Fruit fly (Drosophila melanogaster) whole organism, embryonic: Measurements from ENCODE around the gene CG31663.

Source experiments
- Adf1 ChIP-seq: fragments of 200-800 bp; sonication (Bioruptor generic); IDR thresholded peaks from 2 replicates; pipeline ENCODE4 v1.3.6; 2022; ENCODE audit warnings: missing biosample characterization, missing genetic modification characterization
- Atf6 ChIP-seq: fragments of 200-800 bp; sonication (Bioruptor generic); IDR thresholded peaks from 2 replicates; pipeline ENCODE4 v1.3.6; 2022; ENCODE audit warnings: missing biosample characterization, missing genetic modification characterization
- BtbVII ChIP-seq: fragments of 200-800 bp; sonication (Bioruptor generic); optimal IDR thresholded peaks from 3 replicates; lab custom pipeline; 2017; ENCODE audit warnings: missing biosample characterization, mild to moderate bottlenecking, missing genetic modification characterization
- CG10366 ChIP-seq: fragments of 200-800 bp; sonication (Bioruptor generic); IDR thresholded peaks from 2 replicates; pipeline ENCODE4 v1.3.6; 2022; ENCODE audit warnings: missing biosample characterization, missing genetic modification characterization
- CG11398 ChIP-seq: fragments of 200-800 bp; sonication (Bioruptor generic); optimal IDR thresholded peaks from 2 replicates; lab custom pipeline; 2016; ENCODE audit warnings: missing biosample characterization, missing genetic modification characterization
- CG11456 ChIP-seq: fragments of 200-800 bp; sonication (Bioruptor generic); IDR thresholded peaks from 3 replicates; pipeline ENCODE4 v1.3.6; 2022; ENCODE audit warnings: missing biosample characterization, missing genetic modification characterization
- CG12236 ChIP-seq: fragments of 200-800 bp; sonication (Bioruptor generic); optimal IDR thresholded peaks from 2 replicates; lab custom pipeline; 2016; ENCODE audit warnings: missing biosample characterization, missing genetic modification characterization
- CG13287 ChIP-seq: fragments of 200-800 bp; sonication (Bioruptor generic); IDR thresholded peaks from 2 replicates; pipeline ENCODE4 v1.3.6; 2022; ENCODE audit warnings: missing biosample characterization, missing genetic modification characterization; ENCODE audit not compliant: partially characterized antibody
- CG13624 ChIP-seq: fragments of 200-800 bp; sonication (Bioruptor generic); optimal IDR thresholded peaks from 2 replicates; lab custom pipeline; 2016; ENCODE audit warnings: missing biosample characterization, missing genetic modification characterization
- CG14965 ChIP-seq: fragments of 200-800 bp; sonication (Bioruptor generic); optimal IDR thresholded peaks from 2 replicates; lab custom pipeline; 2016; ENCODE audit warnings: missing biosample characterization, missing genetic modification characterization, borderline replicate concordance
- CG15011 ChIP-seq: fragments of 200-800 bp; sonication (Bioruptor generic); optimal IDR thresholded peaks from 3 replicates; lab custom pipeline; 2018; ENCODE audit warnings: missing biosample characterization, mild to moderate bottlenecking, missing genetic modification characterization
- CG1529 ChIP-seq: fragments of 200-800 bp; sonication (Bioruptor generic); optimal IDR thresholded peaks from 3 replicates; lab custom pipeline; 2018; ENCODE audit warnings: missing biosample characterization, missing genetic modification characterization
- CG17328 ChIP-seq: fragments of 200-800 bp; sonication (Bioruptor generic); IDR thresholded peaks from 2 replicates; pipeline ENCODE4 v1.3.6; 2022; ENCODE audit warnings: missing biosample characterization, missing genetic modification characterization
- CG17568 ChIP-seq: fragments of 200-800 bp; sonication (Bioruptor generic); optimal IDR thresholded peaks from 2 replicates; lab custom pipeline; 2018; ENCODE audit warnings: missing biosample characterization, mild to moderate bottlenecking, missing genetic modification characterization, moderate library complexity
- CG1792 ChIP-seq: fragments of 200-800 bp; sonication (Bioruptor generic); optimal IDR thresholded peaks from 2 replicates; lab custom pipeline; 2016; ENCODE audit warnings: missing biosample characterization, missing genetic modification characterization
- CG18011 ChIP-seq: fragments of 200-800 bp; sonication (Bioruptor generic); optimal IDR thresholded peaks from 2 replicates; lab custom pipeline; 2017; ENCODE audit warnings: missing biosample characterization, missing genetic modification characterization, mild to moderate bottlenecking, moderate library complexity, missing genotype
- CG31224 ChIP-seq: fragments of 200-800 bp; sonication (Bioruptor generic); IDR thresholded peaks from 2 replicates; pipeline ENCODE4 v1.3.6; 2022; ENCODE audit warnings: missing biosample characterization, missing genetic modification characterization
- CG3407 ChIP-seq: fragments of 200-800 bp; sonication (Bioruptor generic); optimal IDR thresholded peaks from 2 replicates; lab custom pipeline; 2018; ENCODE audit warnings: missing biosample characterization, mild to moderate bottlenecking, missing genetic modification characterization
- CG4424 ChIP-seq: fragments of 200-800 bp; sonication (Bioruptor generic); optimal IDR thresholded peaks from 3 replicates; lab custom pipeline; 2016; ENCODE audit warnings: missing biosample characterization, missing genetic modification characterization
- CG5180 ChIP-seq: fragments of 200-800 bp; sonication (Bioruptor generic); optimal IDR thresholded peaks from 3 replicates; lab custom pipeline; 2017; ENCODE audit warnings: missing biosample characterization, missing genetic modification characterization, mild to moderate bottlenecking, moderate library complexity, missing genetic modification reagents
- CG7357 ChIP-seq: fragments of 200-800 bp; sonication (Bioruptor generic); IDR thresholded peaks from 3 replicates; pipeline ENCODE4 v1.3.6; 2022; ENCODE audit warnings: missing biosample characterization, missing genetic modification characterization
- CG7372 ChIP-seq: fragments of 200-800 bp; sonication (Bioruptor generic); IDR thresholded peaks from 2 replicates; pipeline ENCODE4 v1.3.6; 2022; ENCODE audit warnings: missing biosample characterization, missing genetic modification characterization
- CG7786 ChIP-seq: fragments of 200-800 bp; sonication (Bioruptor generic); optimal IDR thresholded peaks from 2 replicates; lab custom pipeline; 2016; ENCODE audit warnings: missing biosample characterization, missing genetic modification characterization
- CG7839 ChIP-seq: fragments of 200-800 bp; sonication (Bioruptor generic); optimal IDR thresholded peaks from 3 replicates; lab custom pipeline; 2018; ENCODE audit warnings: missing biosample characterization, mild to moderate bottlenecking, missing genetic modification characterization, moderate library complexity
- CG9876 ChIP-seq: fragments of 200-800 bp; sonication (Bioruptor generic); optimal IDR thresholded peaks from 2 replicates; lab custom pipeline; 2016; ENCODE audit warnings: missing biosample characterization, missing genetic modification characterization
- CHES-1-like ChIP-seq: fragments of 200-800 bp; sonication (Bioruptor generic); optimal IDR thresholded peaks from 2 replicates; lab custom pipeline; 2016; ENCODE audit warnings: missing biosample characterization, missing genetic modification characterization
- Dip3 ChIP-seq: fragments of 200-800 bp; sonication (Bioruptor generic); optimal IDR thresholded peaks from 3 replicates; lab custom pipeline; 2016; ENCODE audit warnings: missing biosample characterization, missing genetic modification characterization
- Ets97D ChIP-seq: fragments of 200-800 bp; sonication (Bioruptor generic); optimal IDR thresholded peaks from 3 replicates; lab custom pipeline; 2016; ENCODE audit warnings: missing biosample characterization, missing genetic modification characterization
- Hmx ChIP-seq: fragments of 200-800 bp; sonication (Bioruptor generic); optimal IDR thresholded peaks from 2 replicates; lab custom pipeline; 2016; ENCODE audit warnings: missing biosample characterization, missing genetic modification characterization
- Lim3 ChIP-seq: fragments of 200-800 bp; sonication (Bioruptor generic); IDR thresholded peaks from 2 replicates; pipeline ENCODE4 v1.3.6; 2022; ENCODE audit warnings: missing biosample characterization, missing genetic modification characterization
- Mad ChIP-seq: fragments of 200-800 bp; sonication (Bioruptor generic); optimal IDR thresholded peaks from 2 replicates; lab custom pipeline; 2016; ENCODE audit warnings: missing biosample characterization, missing genetic modification characterization
- Myb ChIP-seq: fragments of 200-800 bp; sonication (Bioruptor generic); optimal IDR thresholded peaks from 2 replicates; lab custom pipeline; 2016; ENCODE audit warnings: missing biosample characterization, missing genetic modification characterization
- Nf-YC ChIP-seq: fragments of 200-800 bp; optimal IDR thresholded peaks from 3 replicates; lab custom pipeline; 2019; ENCODE audit warnings: missing biosample characterization, mild to moderate bottlenecking, missing genetic modification characterization, moderate library complexity
- Sox100B ChIP-seq: fragments of 200-800 bp; sonication (Bioruptor generic); optimal IDR thresholded peaks from 3 replicates; lab custom pipeline; 2018; ENCODE audit warnings: missing biosample characterization, mild to moderate bottlenecking, missing genetic modification characterization
- Usf ChIP-seq: fragments of 200-800 bp; sonication (Bioruptor generic); optimal IDR thresholded peaks from 2 replicates; lab custom pipeline; 2017; ENCODE audit warnings: missing genotype, missing biosample characterization, missing genetic modification characterization
- ab ChIP-seq: fragments of 200-800 bp; sonication (Bioruptor generic); optimal IDR thresholded peaks from 2 replicates; lab custom pipeline; 2016; ENCODE audit warnings: missing biosample characterization, missing genetic modification characterization
- bab2 ChIP-seq: fragments of 200-800 bp; sonication (Bioruptor generic); optimal IDR thresholded peaks from 2 replicates; lab custom pipeline; 2016; ENCODE audit warnings: missing biosample characterization, missing genetic modification characterization
- dan ChIP-seq: fragments of 200-800 bp; sonication (Bioruptor generic); IDR thresholded peaks from 2 replicates; pipeline ENCODE4 v1.3.6; 2022; ENCODE audit warnings: missing biosample characterization, missing genetic modification characterization
- fru ChIP-seq: fragments of >200 bp; optimal IDR thresholded peaks from 2 replicates; lab custom pipeline; 2017
- gsb ChIP-seq: fragments of 200-800 bp; sonication (Bioruptor generic); IDR thresholded peaks from 2 replicates; pipeline ENCODE4 v1.3.6; 2022; ENCODE audit warnings: missing biosample characterization, missing genetic modification characterization
- gsb-n ChIP-seq: fragments of 200-800 bp; sonication (Bioruptor generic); optimal IDR thresholded peaks from 3 replicates; lab custom pipeline; 2018; ENCODE audit warnings: missing biosample characterization, mild to moderate bottlenecking, missing genetic modification characterization
- kay ChIP-seq: fragments of 200-800 bp; sonication (Bioruptor generic); optimal IDR thresholded peaks from 2 replicates; lab custom pipeline; 2016; ENCODE audit warnings: missing biosample characterization, missing genetic modification characterization
- lov ChIP-seq, 2 experiments: fragments of 200-800 bp in 1 of 2; fragments of >200 bp in 1 of 2; sonication (Bioruptor generic) in 1 of 2; IDR thresholded peaks in 1 of 2; optimal IDR thresholded peaks in 1 of 2; 2 replicates in 1 of 2; 3 replicates in 1 of 2; pipeline versions ENCODE4 v1.3.6 to Lab custom; 2017 to 2022; ENCODE audit warnings: missing biosample characterization in 1 of 2, missing genetic modification characterization in 1 of 2
- pfk ChIP-seq: fragments of 200-800 bp; sonication (Bioruptor generic); optimal IDR thresholded peaks from 2 replicates; lab custom pipeline; 2018; ENCODE audit warnings: missing biosample characterization, mild to moderate bottlenecking, missing genetic modification characterization, moderate library complexity
- pita ChIP-seq: fragments of 200-800 bp; sonication (Bioruptor generic); optimal IDR thresholded peaks from 2 replicates; lab custom pipeline; 2017; ENCODE audit warnings: missing biosample characterization, mild to moderate bottlenecking, missing genetic modification characterization
- pum ChIP-seq: fragments of 200-800 bp; sonication (Bioruptor generic); optimal IDR thresholded peaks from 2 replicates; lab custom pipeline; 2016; ENCODE audit warnings: missing biosample characterization, missing genetic modification characterization
- tll ChIP-seq, 2 experiments: fragments of 200-800 bp in 1 of 2; fragments of >200 bp in 1 of 2; sonication (Bioruptor generic) in 1 of 2; optimal IDR thresholded peaks; 2 replicates each; lab custom pipeline; 2017 to 2019; ENCODE audit warnings: missing biosample characterization in 2 of 2, missing genetic modification characterization in 2 of 2, mild to moderate bottlenecking in 1 of 2, moderate library complexity in 1 of 2
- twi ChIP-seq: fragments of 200-800 bp; optimal IDR thresholded peaks from 2 replicates; lab custom pipeline; 2019; ENCODE audit warnings: missing biosample characterization, mild to moderate bottlenecking, missing genetic modification characterization, moderate library complexity
- z ChIP-seq: fragments of 200-800 bp; sonication (Bioruptor generic); IDR thresholded peaks from 3 replicates; pipeline ENCODE4 v1.3.6; 2022; ENCODE audit warnings: missing biosample characterization, missing genetic modification characterization

CG31663 gene

dm6 chr2L:1925917-1926864 lies 44.9 kb upstream of the CG31663 start (continued):
- TF ChIP-seq Ets97D (GFP tag; lab: Kevin White, UChicago) (no peak), ab (GFP tag; lab: Kevin White, UChicago) (no peak), CG13624 (GFP tag; lab: Kevin White, UChicago) (no peak), Hmx (GFP tag; lab: Kevin White, UChicago) (no peak), CG9876 (GFP tag; lab: Kevin White, UChicago) (no peak), gsb (no peak), z (no peak), CG7786 (GFP tag; lab: Kevin White, UChicago) (no peak), CG14965 (GFP tag; lab: Kevin White, UChicago) (no peak), CG15011 (GFP tag; lab: Kevin White, UChicago) (no peak), BtbVII (GFP tag; lab: Kevin White, UChicago) (no peak), CG7372 (GFP tag; lab: Robert Waterston, UW) (no peak), Myb (GFP tag; lab: Kevin White, UChicago) (no peak), pita (GFP tag; lab: Kevin White, UChicago) (no peak), CG17568 (no peak), CHES-1-like (GFP tag; lab: Kevin White, UChicago) (no peak), pum (GFP tag; lab: Kevin White, UChicago) (no peak), lov (optimal IDR thresholded peaks at IDR 0.05; lab: Kevin White, UChicago) (no peak), lov (GFP tag; IDR thresholded peaks at IDR 0.05; lab: Robert Waterston, UW) (no peak), CG10366 (GFP tag; lab: Robert Waterston, UW) (0 out of 2 replicates have a peak, but pooled peaks have one; percentile 11), Adf1 (no peak), Mad (GFP tag; lab: Kevin White, UChicago) (no peak), dan (GFP tag; lab: Robert Waterston, UW) (no peak), pfk (GFP tag; lab: Kevin White, UChicago) (no peak), CG11398 (no peak), bab2 (GFP tag; lab: Kevin White, UChicago) (no peak), CG12236 (GFP tag; lab: Kevin White, UChicago) (no peak), kay (no peak), CG1529 (GFP tag; lab: Kevin White, UChicago) (no peak), Lim3 (GFP tag; lab: Robert Waterston, UW) (no peak), CG13287 (GFP tag; lab: Robert Waterston, UW) (no peak), tll (GFP tag; optimal IDR thresholded peaks at IDR 0.05; lab: Kevin White, UChicago) (no peak), CG7839 (tag; lab: Kevin White, UChicago) (peak; percentile 6), CG31224 (GFP tag; lab: Robert Waterston, UW) (no peak), gsb-n (tag; lab: Kevin White, UChicago) (no peak), CG4424 (GFP tag; lab: Kevin White, UChicago) (peak; percentile 55), Atf6 (GFP tag; lab: Robert Waterston, UW) (no peak), twi (no peak), Nf-YC (tag; lab: Kevin White, UChicago) (no peak), CG17328 (GFP tag; lab: Robert Waterston, UW) (0 out of 2 replicates have a peak, but pooled peaks have one; percentile 40), Sox100B (GFP tag; lab: Kevin White, UChicago) (peak; percentile 26), CG1792 (GFP tag; lab: Kevin White, UChicago) (no peak), CG7357 (0 out of 3 replicates have a peak, but pooled peaks have one; percentile 20), CG5180 (GFP tag; lab: Kevin White, UChicago) (no peak), Usf (GFP tag; lab: Kevin White, UChicago) (no peak), Dip3 (GFP tag; lab: Kevin White, UChicago) (no peak), CG18011 (GFP tag; lab: Kevin White, UChicago) (no peak), fru (lab: Kevin White, UChicago) (no peak), CG3407 (no peak), CG11456 (GFP tag; lab: Robert Waterston, UW) (no peak)
